Worm (Caenorhabditis elegans): Measurements from ENCODE around the gene skpo-2.

DNA sequence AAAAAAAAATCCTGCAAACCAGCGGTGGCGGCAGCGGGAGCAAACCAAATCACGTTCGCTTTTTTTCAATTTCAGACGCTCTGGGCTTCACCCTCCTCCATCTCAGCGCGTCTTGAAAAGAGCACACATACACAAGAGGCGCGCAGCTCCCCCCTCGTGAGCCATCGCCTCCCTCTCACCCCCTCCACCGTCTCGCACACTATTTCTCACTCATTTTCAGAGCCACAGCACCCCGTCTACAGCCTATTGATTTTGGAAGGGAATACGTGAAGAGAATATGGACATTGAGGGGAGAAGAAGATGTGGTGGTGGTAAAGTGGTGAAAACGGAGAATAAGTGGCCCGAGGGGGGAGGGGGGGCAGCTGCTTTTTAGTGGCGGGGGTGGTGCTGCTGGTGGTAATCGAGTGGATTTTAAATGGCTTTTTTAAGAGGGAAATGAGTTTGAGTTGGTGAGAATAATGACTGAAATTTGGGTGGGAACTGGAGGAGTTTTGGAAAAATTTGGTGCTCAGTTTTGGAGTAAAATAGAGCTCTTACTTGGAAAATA, 8.1 kb downstream of the skpo-2 start:
- TF ChIP-seq tra-4 (tag; optimal IDR thresholded peaks at IDR 0.05) = no peak
- TF ChIP-seq hmg-4 (GFP tag; optimal IDR thresholded peaks at IDR 0.05) = no peak
- TF ChIP-seq scrt-1 (GFP tag; IDR thresholded peaks at IDR 0.05) = no peak
- no peak for TF ChIP-seq ama-1 (optimal IDR thresholded peaks at IDR 0.05)
- TF ChIP-seq ceh-13 (GFP tag; optimal IDR thresholded peaks at IDR 0.05) = no peak
- no peak for TF ChIP-seq hnd-1 (tag; optimal IDR thresholded peaks at IDR 0.05)
- TF ChIP-seq F13C5.2 (tag; optimal IDR thresholded peaks at IDR 0.05) = no peak
- TF ChIP-seq tbx-37 (GFP tag; conservative IDR thresholded peaks at IDR 0.05) = no peak
- no peak for TF ChIP-seq ceh-36 (tag; optimal IDR thresholded peaks at IDR 0.05)
- no peak for TF ChIP-seq hmbx-1 (tag; optimal IDR thresholded peaks at IDR 0.05)
